Worm (Caenorhabditis elegans) whole organism, L1 larva: ENCODE measurements around the gene math-39.

ENCODE experiments used
- C16A3.4 ChIP-seq: fragments of 150-350 bp; optimal IDR thresholded peaks from 2 replicates; lab custom pipeline; 2014; ENCODE audit warnings: missing biosample characterization, missing genetic modification characterization
- Y116A8C.19 ChIP-seq: sonication (generic microtip); optimal IDR thresholded peaks from 2 replicates; lab custom pipeline; 2016; ENCODE audit warnings: missing compliant biosample characterization, missing genetic modification characterization, borderline replicate concordance
- aha-1 ChIP-seq: fragments of 150-350 bp; optimal IDR thresholded peaks from 2 replicates; lab custom pipeline; 2014; ENCODE audit warnings: missing biosample characterization, missing genetic modification characterization
- ama-1 ChIP-seq: fragments of 150-350 bp; optimal IDR thresholded peaks from 2 replicates; lab custom pipeline; 2014
- ceh-82 ChIP-seq, 3 experiments: fragments of 150-350 bp in 1 of 3; sonication (generic microtip) in 2 of 3; optimal IDR thresholded peaks; 2 replicates each; lab custom pipeline; 2014 to 2017; ENCODE audit warnings: missing biosample characterization in 3 of 3, missing genetic modification characterization in 3 of 3
- ceh-88 ChIP-seq: fragments of 200-800 bp; sonication (Bioruptor generic); IDR thresholded peaks from 2 replicates; pipeline ENCODE4 v1.3.6; 2022; ENCODE audit warnings: missing genetic modification characterization, missing compliant biosample characterization
- ceh-90 ChIP-seq: sonication (generic microtip); optimal IDR thresholded peaks from 2 replicates; lab custom pipeline; 2016; ENCODE audit warnings: missing genetic modification characterization, missing compliant biosample characterization
- dsc-1 ChIP-seq: sonication (generic microtip); optimal IDR thresholded peaks from 2 replicates; lab custom pipeline; 2016; ENCODE audit warnings: mild to moderate bottlenecking, missing genetic modification characterization, missing compliant biosample characterization
- efl-1 ChIP-seq, 4 experiments: fragments of 150-350 bp; optimal IDR thresholded peaks in 3 of 4; peaks in 1 of 4; 1 replicate in 1 of 4; 2 replicates in 3 of 4; lab custom pipeline; 2014; ENCODE audit warnings: missing biosample characterization in 2 of 4, missing genetic modification characterization in 2 of 4, missing genetic modification reagents in 2 of 4
- efl-3 ChIP-seq: fragments of 200-800 bp; sonication (Bioruptor generic); optimal IDR thresholded peaks from 2 replicates; lab custom pipeline; 2018; ENCODE audit warnings: mild to moderate bottlenecking, missing genetic modification characterization, missing compliant biosample characterization
- egl-27 ChIP-seq, 2 experiments: fragments of 150-350 bp in 1 of 2; sonication (generic microtip); optimal IDR thresholded peaks; 3 replicates each; lab custom pipeline; 2017 to 2018; ENCODE audit warnings: missing biosample characterization in 2 of 2, missing genetic modification characterization in 2 of 2, missing genetic modification reagents in 2 of 2
- elt-2 ChIP-seq: sonication (generic microtip); optimal IDR thresholded peaks from 2 replicates; lab custom pipeline; 2016; ENCODE audit warnings: missing genetic modification characterization, mild to moderate bottlenecking, inconsistent platforms, missing compliant biosample characterization, missing genetic modification reagents
- elt-3 ChIP-seq, 6 experiments: fragments of 150-350 bp in 1 of 6; sonication (generic microtip); optimal IDR thresholded peaks; 2 replicates each; lab custom pipeline; 2017 to 2018; ENCODE audit warnings: missing biosample characterization in 6 of 6, missing genetic modification characterization in 6 of 6, inconsistent platforms in 1 of 6
- ets-5 ChIP-seq: fragments of 200-800 bp; sonication (Bioruptor generic); IDR thresholded peaks from 2 replicates; pipeline ENCODE4 v1.3.6; 2022; ENCODE audit warnings: missing genetic modification characterization, missing compliant biosample characterization
- fkh-8 ChIP-seq: sonication (generic microtip); optimal IDR thresholded peaks from 2 replicates; lab custom pipeline; 2016; ENCODE audit warnings: mild to moderate bottlenecking, missing genetic modification characterization, missing compliant biosample characterization
- fos-1 ChIP-seq: fragments of 150-350 bp; optimal IDR thresholded peaks from 2 replicates; lab custom pipeline; 2014; ENCODE audit warnings: missing biosample characterization, missing genetic modification characterization
- grh-1 ChIP-seq: fragments of 200-800 bp; sonication (Bioruptor generic); IDR thresholded peaks from 2 replicates; pipeline ENCODE4 v1.3.6; 2022; ENCODE audit warnings: missing genetic modification reagents, missing genetic modification characterization, missing compliant biosample characterization
- hlh-17 ChIP-seq: fragments of 200-800 bp; sonication (Bioruptor generic); optimal IDR thresholded peaks from 2 replicates; lab custom pipeline; 2018; ENCODE audit warnings: missing genetic modification characterization, mild to moderate bottlenecking, missing compliant biosample characterization, moderate library complexity, borderline replicate concordance
- irx-1 ChIP-seq: sonication (generic microtip); optimal IDR thresholded peaks from 2 replicates; lab custom pipeline; 2016; ENCODE audit warnings: missing genetic modification characterization, missing compliant biosample characterization
- isw-1 ChIP-seq: fragments of 200-800 bp; sonication (Bioruptor generic); IDR thresholded peaks from 2 replicates; pipeline ENCODE4 v1.3.6; 2022; ENCODE audit warnings: missing genetic modification characterization, missing compliant biosample characterization
- jun-1 ChIP-seq: fragments of 150-350 bp; optimal IDR thresholded peaks from 2 replicates; lab custom pipeline; 2014; ENCODE audit warnings: missing biosample characterization, missing genetic modification reagents, missing genetic modification characterization
- lin-14 ChIP-seq: fragments of 200-800 bp; sonication (Bioruptor generic); optimal IDR thresholded peaks from 2 replicates; lab custom pipeline; 2018; ENCODE audit warnings: mild to moderate bottlenecking, missing genetic modification characterization, moderate library complexity, missing compliant biosample characterization
- lin-35 ChIP-seq, 2 experiments: fragments of 150-350 bp; optimal IDR thresholded peaks; 2 replicates each; lab custom pipeline; 2014; ENCODE audit warnings: missing biosample characterization in 2 of 2, missing genetic modification characterization in 2 of 2, missing genetic modification reagents in 2 of 2
- lin-39 ChIP-seq: fragments of 150-350 bp; optimal IDR thresholded peaks from 2 replicates; lab custom pipeline; 2014; ENCODE audit warnings: missing biosample characterization, missing genetic modification reagents, missing genetic modification characterization
- mdl-1 ChIP-seq, 2 experiments: fragments of 150-350 bp; optimal IDR thresholded peaks; 2 replicates each; lab custom pipeline; 2014 to 2017; ENCODE audit warnings: missing biosample characterization in 2 of 2, missing genetic modification characterization in 2 of 2, inconsistent platforms in 1 of 2
- mef-2 ChIP-seq: fragments of 150-350 bp; optimal IDR thresholded peaks from 2 replicates; lab custom pipeline; 2014; ENCODE audit warnings: missing biosample characterization, missing genetic modification characterization
- nhr-71 ChIP-seq: sonication (generic microtip); optimal IDR thresholded peaks from 2 replicates; lab custom pipeline; 2016; ENCODE audit warnings: mild to moderate bottlenecking, missing genetic modification characterization, moderate library complexity, missing compliant biosample characterization
- nhr-76 ChIP-seq: sonication (generic microtip); optimal IDR thresholded peaks from 2 replicates; lab custom pipeline; 2017; ENCODE audit warnings: missing biosample characterization, missing genetic modification characterization
- nhr-77 ChIP-seq: fragments of 150-350 bp; optimal IDR thresholded peaks from 2 replicates; lab custom pipeline; 2014; ENCODE audit warnings: missing biosample characterization, missing genetic modification characterization
- nhr-90 ChIP-seq: sonication (generic microtip); optimal IDR thresholded peaks from 2 replicates; lab custom pipeline; 2016; ENCODE audit warnings: mild to moderate bottlenecking, missing genetic modification characterization, missing compliant biosample characterization; ENCODE audit not compliant: poor library complexity
- snpc-4 ChIP-seq: fragments of 150-350 bp; optimal IDR thresholded peaks from 2 replicates; lab custom pipeline; 2014; ENCODE audit warnings: missing biosample characterization, missing genetic modification characterization
- snu-23 ChIP-seq: sonication (generic microtip); optimal IDR thresholded peaks from 2 replicates; lab custom pipeline; 2016; ENCODE audit warnings: missing genetic modification characterization, missing compliant biosample characterization
- sox-4 ChIP-seq: sonication (generic microtip); optimal IDR thresholded peaks from 2 replicates; lab custom pipeline; 2016; ENCODE audit warnings: missing genetic modification characterization, missing compliant biosample characterization
- sptf-1 ChIP-seq: fragments of 150-350 bp; optimal IDR thresholded peaks from 2 replicates; lab custom pipeline; 2014; ENCODE audit warnings: missing biosample characterization, missing genetic modification characterization
- sup-37 ChIP-seq: fragments of 200-800 bp; sonication (Bioruptor generic); optimal IDR thresholded peaks from 2 replicates; lab custom pipeline; 2018; ENCODE audit warnings: mild to moderate bottlenecking, missing genetic modification characterization, missing compliant biosample characterization
- swsn-7 ChIP-seq: sonication (generic microtip); optimal IDR thresholded peaks from 2 replicates; lab custom pipeline; 2016; ENCODE audit warnings: missing genetic modification characterization, missing compliant biosample characterization
- tbx-2 ChIP-seq: sonication (generic microtip); optimal IDR thresholded peaks from 2 replicates; lab custom pipeline; 2016; ENCODE audit warnings: missing genetic modification characterization, missing compliant biosample characterization
- unc-130 ChIP-seq: fragments of 150-350 bp; optimal IDR thresholded peaks from 2 replicates; lab custom pipeline; 2017; ENCODE audit warnings: missing biosample characterization, missing genetic modification characterization, inconsistent platforms
- unc-30 ChIP-seq: sonication (generic microtip); optimal IDR thresholded peaks from 2 replicates; lab custom pipeline; 2017; ENCODE audit warnings: missing biosample characterization, missing genetic modification characterization
- unc-98 ChIP-seq: fragments of 200-800 bp; sonication (Bioruptor generic); IDR thresholded peaks from 2 replicates; pipeline ENCODE4 v1.3.6; 2022; ENCODE audit warnings: missing genetic modification characterization, missing compliant biosample characterization
- vab-15 ChIP-seq: sonication (generic microtip); optimal IDR thresholded peaks from 2 replicates; lab custom pipeline; 2017; ENCODE audit warnings: missing genotype, mild to moderate bottlenecking, missing genetic modification characterization, missing compliant biosample characterization
- zag-1 ChIP-seq: fragments of 150-350 bp; optimal IDR thresholded peaks from 2 replicates; lab custom pipeline; 2014; ENCODE audit warnings: missing biosample characterization, missing genetic modification characterization
- ztf-4 ChIP-seq: fragments of 150-350 bp; optimal IDR thresholded peaks from 2 replicates; lab custom pipeline; 2014; ENCODE audit warnings: missing biosample characterization, missing genetic modification characterization

Gene math-39

ce11 chrII:1831883-1832388 lies at the start of gene math-39:
Gene math-39, plus strand, starts transcription at chrII:1832338.
- TF ChIP-seq egl-27 (tag; optimal IDR thresholded peaks at IDR 0.05; lab: Kevin White, UChicago) (no peak), sox-4 (tag; lab: Kevin White, UChicago) (no peak), irx-1 (tag; lab: Kevin White, UChicago) (no peak), unc-130 (tag; lab: Kevin White, UChicago) (no peak), sptf-1 (tag; lab: Kevin White, UChicago) (no peak), nhr-77 (no peak), swsn-7 (tag; lab: Kevin White, UChicago) (no peak), unc-30 (no peak)

- TF ChIP-seq swsn-7 (tag; lab: Kevin White, UChicago) = no peak
- no peak for TF ChIP-seq ama-1 (lab: Kevin White, UChicago)
- TF ChIP-seq lin-14 (GFP tag; lab: Kevin White, UChicago) = no peak
- no peak for TF ChIP-seq ets-5
- no peak for TF ChIP-seq unc-130 (tag; lab: Kevin White, UChicago)
- TF ChIP-seq efl-1 (optimal IDR thresholded peaks at IDR 0.05; lab: Kevin White, UChicago) = no peak
- TF ChIP-seq efl-1 (GFP tag; optimal IDR thresholded peaks at IDR 0.05 in 1 of 2; lab: Kevin White, UChicago) = peak in 1 of 2 experiments; percentile 84
- TF ChIP-seq mef-2 = no peak
- no peak for TF ChIP-seq unc-98 (GFP tag; lab: Robert Waterston, UW)
- TF ChIP-seq C16A3.4 (tag; lab: Kevin White, UChicago) = no peak
Observed at ce11 chrII:1782474-1782873, 49.7 kb upstream of the math-39 start, which contains the start of gene math-4. Gene math-4, minus strand, starts transcription at chrII:1782574.

- TF ChIP-seq irx-1 (tag; lab: Kevin White, UChicago) (no peak), ceh-82 (tag; optimal IDR thresholded peaks at IDR 0.05; lab: Kevin White, UChicago) (no peak), zag-1 (tag; lab: Kevin White, UChicago) (no peak), fkh-8 (tag; lab: Kevin White, UChicago) (no peak), ztf-4 (tag; lab: Kevin White, UChicago) (no peak), vab-15 (tag; lab: Kevin White, UChicago) (no peak), lin-35 (GFP tag; optimal IDR thresholded peaks at IDR 0.05; lab: Kevin White, UChicago) (no peak), efl-1 (optimal IDR thresholded peaks at IDR 0.05; lab: Kevin White, UChicago) (no peak), efl-1 (GFP tag; optimal IDR thresholded peaks at IDR 0.05 in 1 of 2; lab: Kevin White, UChicago) (no peak), Y116A8C.19 (tag; lab: Kevin White, UChicago) (no peak), sptf-1 (tag; lab: Kevin White, UChicago) (no peak), grh-1 (GFP tag; lab: Robert Waterston, UW) (no peak), ceh-90 (tag; lab: Kevin White, UChicago) (no peak), lin-39 (tag; lab: Kevin White, UChicago) (no peak), mef-2 (no peak)
Observed at ce11 chrII:1784799-1785198, 47.3 kb upstream of the math-39 start, which contains the start of gene C08F1.11. Gene C08F1.11, minus strand, starts transcription at chrII:1784899.

- TF ChIP-seq nhr-71 (tag; lab: Kevin White, UChicago) (no peak), lin-39 (tag; lab: Kevin White, UChicago) (no peak), lin-35 (GFP tag; optimal IDR thresholded peaks at IDR 0.05; lab: Kevin White, UChicago) (no peak), elt-2 (tag; lab: Kevin White, UChicago) (no peak), irx-1 (tag; lab: Kevin White, UChicago) (no peak), zag-1 (tag; lab: Kevin White, UChicago) (no peak), mdl-1 (tag; optimal IDR thresholded peaks at IDR 0.05; lab: Kevin White, UChicago) (no peak), nhr-76 (tag; lab: Kevin White, UChicago) (no peak), dsc-1 (no peak), jun-1 (tag; lab: Kevin White, UChicago) (no peak)
Observed at ce11 chrII:1786209-1786608, 45.9 kb upstream of the math-39 start, which contains the start of gene C08F1.10. Gene C08F1.10, minus strand, starts transcription at chrII:1786309.

ce11 chrII:1787208-1787607 lies 44.9 kb upstream of the math-39 start:
- TF ChIP-seq aha-1 (tag; lab: Kevin White, UChicago) = no peak
- no peak for TF ChIP-seq sup-37 (GFP tag; lab: Kevin White, UChicago)
- TF ChIP-seq hlh-17 (GFP tag; lab: Kevin White, UChicago) = no peak
- TF ChIP-seq snpc-4 (tag; lab: Kevin White, UChicago) = no peak
- no peak for TF ChIP-seq lin-39 (tag; lab: Kevin White, UChicago)
- TF ChIP-seq elt-3 (tag; optimal IDR thresholded peaks at IDR 0.05; lab: Kevin White, UChicago) = no peak
- no peak for TF ChIP-seq efl-3 (GFP tag; lab: Kevin White, UChicago)
- TF ChIP-seq efl-1 (optimal IDR thresholded peaks at IDR 0.05; lab: Kevin White, UChicago) = no peak
- TF ChIP-seq efl-1 (GFP tag; optimal IDR thresholded peaks at IDR 0.05 in 1 of 2; lab: Kevin White, UChicago) = no peak
- no peak for TF ChIP-seq ceh-88 (GFP tag; lab: Robert Waterston, UW)
- TF ChIP-seq tbx-2 (tag; lab: Kevin White, UChicago) = no peak
- TF ChIP-seq unc-130 (tag; lab: Kevin White, UChicago) = no peak
- no peak for TF ChIP-seq snu-23 (GFP tag; lab: Kevin White, UChicago)
- TF ChIP-seq fos-1 (tag; lab: Kevin White, UChicago) = no peak
- no peak for TF ChIP-seq nhr-90
- TF ChIP-seq isw-1 = no peak
